Worm (Caenorhabditis elegans) whole organism, mixed stage, embryonic: ENCODE measurements around the gene B0432.9.

Experiments used
- bed-3 ChIP-seq: fragments of 200-800 bp; sonication (Bioruptor generic); optimal IDR thresholded peaks from 3 replicates; lab custom pipeline; 2018; ENCODE audit warnings: mild to moderate bottlenecking, missing genetic modification characterization, moderate library complexity, missing compliant biosample characterization
- blmp-1 ChIP-seq: fragments of 150-350 bp; optimal IDR thresholded peaks from 2 replicates; lab custom pipeline; 2014; ENCODE audit warnings: missing biosample characterization, missing genetic modification characterization
- ceh-39 ChIP-seq: fragments of 150-350 bp; optimal IDR thresholded peaks from 2 replicates; lab custom pipeline; 2014; ENCODE audit warnings: missing biosample characterization, missing genetic modification characterization
- ham-2 ChIP-seq: fragments of 200-800 bp; sonication (Bioruptor generic); optimal IDR thresholded peaks from 2 replicates; lab custom pipeline; 2018; ENCODE audit warnings: mild to moderate bottlenecking, missing genetic modification characterization, missing compliant biosample characterization
- lsy-2 ChIP-seq: fragments of 150-350 bp; optimal IDR thresholded peaks from 2 replicates; lab custom pipeline; 2014; ENCODE audit warnings: missing biosample characterization, missing genetic modification characterization
- nhr-28 ChIP-seq: fragments of 150-350 bp; optimal IDR thresholded peaks from 2 replicates; lab custom pipeline; 2014; ENCODE audit warnings: missing biosample characterization, missing genetic modification characterization
- nhr-76 ChIP-seq: sonication (generic microtip); optimal IDR thresholded peaks from 2 replicates; lab custom pipeline; 2017; ENCODE audit warnings: missing biosample characterization, missing genetic modification characterization
- pha-4 ChIP-seq: fragments of 150-350 bp; optimal IDR thresholded peaks from 2 replicates; lab custom pipeline; 2018; ENCODE audit warnings: missing biosample characterization, missing genetic modification reagents, missing genetic modification characterization
- tbx-8 ChIP-seq: fragments of 200-800 bp; sonication (Bioruptor generic); optimal IDR thresholded peaks from 2 replicates; lab custom pipeline; 2018; ENCODE audit warnings: mild to moderate bottlenecking, missing genetic modification characterization, moderate library complexity, missing compliant biosample characterization
- unc-39 ChIP-seq: fragments of 150-350 bp; optimal IDR thresholded peaks from 2 replicates; lab custom pipeline; 2014; ENCODE audit warnings: missing biosample characterization, missing genetic modification characterization
- zip-8 ChIP-seq: fragments of 150-350 bp; optimal IDR thresholded peaks from 2 replicates; lab custom pipeline; 2014; ENCODE audit warnings: missing biosample characterization, missing genetic modification characterization
- ztf-11 ChIP-seq: fragments of 150-350 bp; optimal IDR thresholded peaks from 2 replicates; lab custom pipeline; 2014; ENCODE audit warnings: missing biosample characterization, missing genetic modification characterization

DNA sequence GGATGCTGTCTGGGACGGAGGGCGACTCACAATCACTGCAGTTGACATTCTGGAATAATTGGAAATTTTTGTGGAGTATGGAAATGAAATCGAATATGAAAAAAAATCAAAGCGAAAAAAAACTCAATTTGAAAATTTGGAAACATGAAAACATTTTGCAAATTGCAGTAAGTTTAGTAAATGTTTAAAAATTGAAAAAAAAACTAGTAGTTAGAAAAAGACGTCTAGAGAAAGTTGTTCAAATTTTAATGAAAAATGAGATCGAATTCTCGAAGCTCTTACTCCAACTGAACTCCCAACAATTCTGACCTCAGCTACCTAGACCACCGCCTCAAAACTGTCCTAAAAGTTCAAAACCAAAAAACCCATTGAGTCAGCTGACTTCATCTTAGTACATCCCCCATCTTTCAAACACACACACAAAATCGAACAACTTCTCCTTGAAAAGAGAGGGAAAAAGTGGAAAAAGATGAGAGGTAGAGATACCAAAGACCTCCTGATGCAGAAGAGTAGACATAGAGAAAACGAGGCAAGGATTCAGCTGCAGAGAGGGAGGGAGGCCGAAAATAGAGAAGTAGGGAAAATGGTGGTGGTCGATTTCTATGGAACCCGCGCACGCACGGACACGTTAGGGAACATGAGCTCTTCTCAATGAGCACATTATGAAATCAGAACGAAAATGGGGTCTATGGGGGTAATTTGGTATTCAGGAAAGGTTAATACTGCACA lies 39.7 kb upstream of the B0432.9 start, which contains the start of gene K01A2.10:
- no peak for TF ChIP-seq lsy-2 (tag; lab: Kevin White, UChicago)
- TF ChIP-seq ceh-39 (tag; lab: Kevin White, UChicago) = no peak
- no peak for TF ChIP-seq ham-2 (GFP tag; lab: Kevin White, UChicago)
- TF ChIP-seq nhr-28 = no peak
- no peak for TF ChIP-seq ztf-11
- TF ChIP-seq nhr-76 (tag; lab: Kevin White, UChicago) = no peak
- no peak for TF ChIP-seq zip-8 (tag; lab: Kevin White, UChicago)
- TF ChIP-seq tbx-8 = no peak
- no peak for TF ChIP-seq pha-4 (tag; lab: Kevin White, UChicago)
- TF ChIP-seq unc-39 (tag; lab: Kevin White, UChicago) = no peak
- no peak for TF ChIP-seq blmp-1
- no peak for TF ChIP-seq bed-3 (GFP tag; lab: Kevin White, UChicago)
